Worm (Caenorhabditis elegans) whole organism, L4 larva: ENCODE measurements around the gene wdr-5.3.

Experiments
- Y105C5A.15 ChIP-seq: fragments of 200-800 bp; sonication (Bioruptor generic); IDR thresholded peaks from 2 replicates; pipeline ENCODE4 v1.3.6; 2022; ENCODE audit warnings: missing genetic modification characterization, missing compliant biosample characterization
- ces-1 ChIP-seq: fragments of 150-350 bp; sonication (generic microtip); optimal IDR thresholded peaks from 4 replicates; lab custom pipeline; 2014; ENCODE audit warnings: missing biosample characterization, missing genetic modification reagents, missing genetic modification characterization
- cey-2 ChIP-seq: sonication (generic microtip); optimal IDR thresholded peaks from 3 replicates; lab custom pipeline; 2017; ENCODE audit warnings: missing genetic modification characterization, mild to moderate bottlenecking, missing compliant biosample characterization, antibody characterized with exemption, borderline replicate concordance; ENCODE audit not compliant: insufficient read depth
- dmd-6 ChIP-seq: fragments of 200-800 bp; sonication (Bioruptor generic); IDR thresholded peaks from 2 replicates; pipeline ENCODE4 v1.3.6; 2022; ENCODE audit warnings: missing genetic modification reagents, missing genetic modification characterization, missing compliant biosample characterization
- fkh-10 ChIP-seq: fragments of 150-350 bp; optimal IDR thresholded peaks from 2 replicates; lab custom pipeline; 2014; ENCODE audit warnings: missing biosample characterization, missing genetic modification reagents, missing genetic modification characterization
- mdl-1 ChIP-seq, 2 experiments: fragments of 150-350 bp in 1 of 2; sonication (generic microtip) in 1 of 2; optimal IDR thresholded peaks; 2 replicates each; lab custom pipeline; 2014 to 2017; ENCODE audit warnings: missing biosample characterization in 2 of 2, missing genetic modification characterization in 2 of 2
- nhr-11 ChIP-seq: fragments of 150-350 bp; optimal IDR thresholded peaks from 2 replicates; lab custom pipeline; 2014; ENCODE audit warnings: missing biosample characterization, missing genetic modification characterization
- nhr-77 ChIP-seq: fragments of 150-350 bp; optimal IDR thresholded peaks from 2 replicates; lab custom pipeline; 2014; ENCODE audit warnings: missing biosample characterization, missing genetic modification characterization
- pha-4 ChIP-seq, 2 experiments: fragments of 150-350 bp in 1 of 2; fragments of 200-800 bp in 1 of 2; sonication (Bioruptor generic) in 1 of 2; IDR thresholded peaks in 1 of 2; optimal IDR thresholded peaks in 1 of 2; 2 replicates each; pipeline versions ENCODE4 v1.3.6 to Lab custom; 2014 to 2022; ENCODE audit warnings: missing genetic modification characterization in 2 of 2, missing genetic modification reagents in 2 of 2, missing biosample characterization in 1 of 2, missing compliant biosample characterization in 1 of 2
- snpc-1.2 ChIP-seq: fragments of 200-800 bp; sonication (Bioruptor generic); IDR thresholded peaks from 2 replicates; pipeline ENCODE4 v1.3.6; 2022; ENCODE audit warnings: missing genetic modification reagents, missing genetic modification characterization, missing compliant biosample characterization

DNA sequence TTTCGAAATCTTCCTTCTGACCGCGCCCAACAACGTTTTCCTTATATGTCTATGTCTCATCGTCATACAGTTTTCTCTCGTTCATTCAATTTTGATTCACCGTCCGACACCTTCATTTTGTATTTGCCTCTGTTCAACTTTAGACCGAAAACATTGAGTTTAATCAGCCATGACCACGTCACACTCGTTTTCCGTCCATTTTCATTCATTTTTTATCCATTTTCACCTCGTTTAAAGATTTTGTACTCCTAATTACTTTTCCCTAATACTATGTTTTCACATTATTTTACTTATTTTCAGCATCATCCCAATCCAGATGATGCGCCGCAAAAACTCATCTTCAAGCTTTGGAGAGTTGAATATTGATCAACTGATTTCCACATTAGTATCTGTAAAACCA, 34.7 kb upstream of the wdr-5.3 start, which contains the start of gene pph-1:
- no peak for TF ChIP-seq cey-2 (tag; lab: Kevin White, UChicago)
- TF ChIP-seq pha-4 (GFP tag; IDR thresholded peaks at IDR 0.05; lab: Robert Waterston, UW), result no peak
- no peak for TF ChIP-seq pha-4 (tag; optimal IDR thresholded peaks at IDR 0.05; lab: Kevin White, UChicago)
- no peak for TF ChIP-seq snpc-1.2 (GFP tag; lab: Robert Waterston, UW)
- TF ChIP-seq nhr-77, result no peak
- no peak for TF ChIP-seq ces-1 (GFP tag; lab: Kevin White, UChicago)
- no peak for TF ChIP-seq dmd-6 (GFP tag; lab: Robert Waterston, UW)
- TF ChIP-seq mdl-1 (tag; optimal IDR thresholded peaks at IDR 0.05; lab: Kevin White, UChicago), result no peak
- no peak for TF ChIP-seq Y105C5A.15 (GFP tag; lab: Robert Waterston, UW)
- TF ChIP-seq nhr-11 (tag; lab: Kevin White, UChicago), result no peak
- TF ChIP-seq fkh-10 (GFP tag; lab: Kevin White, UChicago), result no peak
